Fruit fly (Drosophila melanogaster) whole organism, embryonic: ENCODE measurements around the gene Sld5.

Experiments used
- Adf1 ChIP-seq: fragments of 200-800 bp; sonication (Bioruptor generic); IDR thresholded peaks from 2 replicates; pipeline ENCODE4 v1.3.6; 2022; ENCODE audit warnings: missing biosample characterization, missing genetic modification characterization
- Asciz ChIP-seq: fragments of 200-800 bp; sonication (Bioruptor generic); optimal IDR thresholded peaks from 2 replicates; lab custom pipeline; 2017; ENCODE audit warnings: missing biosample characterization, mild to moderate bottlenecking, missing genetic modification characterization, missing genetic modification reagents
- Atf-2 ChIP-seq: fragments of 200-800 bp; sonication (Bioruptor generic); optimal IDR thresholded peaks from 2 replicates; lab custom pipeline; 2016; ENCODE audit warnings: missing biosample characterization, missing genetic modification characterization
- Bgb ChIP-seq: fragments of 200-800 bp; sonication (Bioruptor generic); IDR thresholded peaks from 2 replicates; pipeline ENCODE4 v1.3.6; 2022; ENCODE audit warnings: missing biosample characterization, missing genetic modification characterization; ENCODE audit not compliant: partially characterized antibody
- Bteb2 ChIP-seq: fragments of 200-800 bp; sonication (Bioruptor generic); optimal IDR thresholded peaks from 2 replicates; lab custom pipeline; 2016; ENCODE audit warnings: missing biosample characterization, missing genetic modification characterization
- CG10654 ChIP-seq: fragments of 200-800 bp; sonication (Bioruptor generic); optimal IDR thresholded peaks from 2 replicates; lab custom pipeline; 2016; ENCODE audit warnings: missing biosample characterization, missing genetic modification characterization
- CG10979 ChIP-seq: fragments of 200-800 bp; sonication (Bioruptor generic); optimal IDR thresholded peaks from 2 replicates; lab custom pipeline; 2018; ENCODE audit warnings: missing biosample characterization, mild to moderate bottlenecking, missing genetic modification characterization, moderate library complexity
- CG11398 ChIP-seq: fragments of 200-800 bp; sonication (Bioruptor generic); optimal IDR thresholded peaks from 2 replicates; lab custom pipeline; 2016; ENCODE audit warnings: missing biosample characterization, missing genetic modification characterization
- CG12155 ChIP-seq: fragments of 200-800 bp; sonication (Bioruptor generic); optimal IDR thresholded peaks from 3 replicates; lab custom pipeline; 2016; ENCODE audit warnings: missing biosample characterization, missing genetic modification characterization
- CG12299 ChIP-seq: fragments of 200-800 bp; sonication (Bioruptor generic); optimal IDR thresholded peaks from 2 replicates; lab custom pipeline; 2018; ENCODE audit warnings: missing biosample characterization, mild to moderate bottlenecking, missing genetic modification characterization
- CG13775 ChIP-seq: fragments of 200-800 bp; sonication (Bioruptor generic); optimal IDR thresholded peaks from 3 replicates; lab custom pipeline; 2017; ENCODE audit warnings: missing biosample characterization, mild to moderate bottlenecking, missing genetic modification characterization
- CG15269 ChIP-seq: fragments of 200-800 bp; sonication (Bioruptor generic); optimal IDR thresholded peaks from 2 replicates; lab custom pipeline; 2018; ENCODE audit warnings: missing biosample characterization, mild to moderate bottlenecking, missing genetic modification characterization, moderate library complexity
- CG17186 ChIP-seq: fragments of 200-800 bp; sonication (Bioruptor generic); optimal IDR thresholded peaks from 3 replicates; lab custom pipeline; 2017; ENCODE audit warnings: missing biosample characterization, missing genetic modification reagents, missing genetic modification characterization
- CG17829 ChIP-seq: fragments of 200-800 bp; optimal IDR thresholded peaks from 2 replicates; lab custom pipeline; 2019; ENCODE audit warnings: missing biosample characterization, mild to moderate bottlenecking, missing genetic modification characterization, moderate library complexity
- CG1792 ChIP-seq: fragments of 200-800 bp; sonication (Bioruptor generic); optimal IDR thresholded peaks from 2 replicates; lab custom pipeline; 2016; ENCODE audit warnings: missing biosample characterization, missing genetic modification characterization
- CG32767 ChIP-seq: fragments of 200-800 bp; sonication (Bioruptor generic); IDR thresholded peaks from 2 replicates; pipeline ENCODE4 v1.3.6; 2022; ENCODE audit warnings: missing biosample characterization, missing genetic modification characterization
- CG3995 ChIP-seq: fragments of 200-800 bp; sonication (Bioruptor generic); optimal IDR thresholded peaks from 3 replicates; lab custom pipeline; 2016; ENCODE audit warnings: missing biosample characterization, missing genetic modification characterization
- CG4282 ChIP-seq: fragments of 200-800 bp; sonication (Bioruptor generic); optimal IDR thresholded peaks from 2 replicates; lab custom pipeline; 2016; ENCODE audit warnings: missing biosample characterization, missing genetic modification characterization
- CG4360 ChIP-seq: fragments of 200-800 bp; sonication (Bioruptor generic); IDR thresholded peaks from 2 replicates; pipeline ENCODE4 v1.3.6; 2022; ENCODE audit warnings: missing biosample characterization, missing genetic modification characterization
- CG7357 ChIP-seq: fragments of 200-800 bp; sonication (Bioruptor generic); IDR thresholded peaks from 3 replicates; pipeline ENCODE4 v1.3.6; 2022; ENCODE audit warnings: missing biosample characterization, missing genetic modification characterization
- CG7372 ChIP-seq: fragments of 200-800 bp; sonication (Bioruptor generic); IDR thresholded peaks from 2 replicates; pipeline ENCODE4 v1.3.6; 2022; ENCODE audit warnings: missing biosample characterization, missing genetic modification characterization
- CG7928 ChIP-seq: fragments of 200-800 bp; sonication (Bioruptor generic); optimal IDR thresholded peaks from 2 replicates; lab custom pipeline; 2017; ENCODE audit warnings: missing biosample characterization, mild to moderate bottlenecking, missing genetic modification characterization
- CG7987 ChIP-seq: fragments of 200-800 bp; sonication (Bioruptor generic); optimal IDR thresholded peaks from 2 replicates; lab custom pipeline; 2018; ENCODE audit warnings: missing biosample characterization, mild to moderate bottlenecking, missing genetic modification characterization, moderate library complexity
- CG8924 ChIP-seq: fragments of 200-800 bp; optimal IDR thresholded peaks from 3 replicates; lab custom pipeline; 2019; ENCODE audit warnings: missing biosample characterization, mild to moderate bottlenecking, missing genetic modification characterization, moderate library complexity
- CG9817 ChIP-seq: fragments of 200-800 bp; sonication (Bioruptor generic); optimal IDR thresholded peaks from 2 replicates; lab custom pipeline; 2018; ENCODE audit warnings: missing biosample characterization, mild to moderate bottlenecking, missing genetic modification characterization, moderate library complexity
- D ChIP-seq, 2 experiments: fragments of 200-800 bp in 1 of 2; fragments of >200 bp in 1 of 2; sonication (Bioruptor generic) in 1 of 2; optimal IDR thresholded peaks; 2 replicates in 1 of 2; 3 replicates in 1 of 2; lab custom pipeline; 2017; ENCODE audit warnings: mild to moderate bottlenecking in 1 of 2, missing biosample characterization in 1 of 2, missing genetic modification characterization in 1 of 2, missing genetic modification reagents in 1 of 2
- Dref ChIP-seq: fragments of 200-800 bp; sonication (Bioruptor generic); IDR thresholded peaks from 2 replicates; pipeline ENCODE4 v1.3.6; 2022; ENCODE audit warnings: missing biosample characterization, missing genetic modification characterization
- Ets65A ChIP-seq: fragments of 200-800 bp; sonication (Bioruptor generic); peaks from one replicate; lab custom pipeline; 2016; ENCODE audit warnings: missing biosample characterization, missing genetic modification characterization
- Fer3 ChIP-seq: fragments of 200-800 bp; sonication (Bioruptor generic); optimal IDR thresholded peaks from 2 replicates; lab custom pipeline; 2018; ENCODE audit warnings: missing biosample characterization, mild to moderate bottlenecking, missing genetic modification characterization, moderate library complexity
- HmgD ChIP-seq: fragments of 200-800 bp; sonication (Bioruptor generic); optimal IDR thresholded peaks from 3 replicates; lab custom pipeline; 2016; ENCODE audit warnings: missing biosample characterization, missing genetic modification characterization
- Hr78 ChIP-seq, 2 experiments: fragments of 200-800 bp in 1 of 2; fragments of >200 bp in 1 of 2; sonication (Bioruptor generic) in 1 of 2; optimal IDR thresholded peaks; 2 replicates each; lab custom pipeline; 2017 to 2019; ENCODE audit warnings: missing biosample characterization in 2 of 2, missing genetic modification characterization in 2 of 2, mild to moderate bottlenecking in 1 of 2, moderate library complexity in 1 of 2
- MESR4 ChIP-seq: fragments of 200-800 bp; sonication (Bioruptor generic); optimal IDR thresholded peaks from 2 replicates; lab custom pipeline; 2018; ENCODE audit warnings: missing biosample characterization, mild to moderate bottlenecking, missing genetic modification characterization, moderate library complexity
- Meics ChIP-seq: fragments of 200-800 bp; sonication (Bioruptor generic); optimal IDR thresholded peaks from 2 replicates; lab custom pipeline; 2017; ENCODE audit warnings: missing biosample characterization, mild to moderate bottlenecking, missing genetic modification characterization
- Mrtf ChIP-seq: fragments of 200-800 bp; sonication (Bioruptor generic); IDR thresholded peaks from 3 replicates; pipeline ENCODE4 v1.3.6; 2022; ENCODE audit warnings: missing biosample characterization, missing genetic modification characterization
- NC2α ChIP-seq: fragments of 200-800 bp; sonication (Bioruptor generic); optimal IDR thresholded peaks from 2 replicates; lab custom pipeline; 2016; ENCODE audit warnings: missing biosample characterization, missing genetic modification characterization
- Opbp ChIP-seq: fragments of 200-800 bp; sonication (Bioruptor generic); IDR thresholded peaks from 3 replicates; pipeline ENCODE4 v1.3.6; 2022; ENCODE audit warnings: missing biosample characterization, missing genetic modification characterization; ENCODE audit not compliant: partially characterized antibody
- Rfx ChIP-seq: fragments of 200-800 bp; sonication (Bioruptor generic); IDR thresholded peaks from 2 replicates; pipeline ENCODE4 v1.3.6; 2022; ENCODE audit warnings: missing biosample characterization, missing genetic modification characterization
- Sin3A ChIP-seq: fragments of >200 bp; optimal IDR thresholded peaks from 2 replicates; lab custom pipeline; 2018
- Six4 ChIP-seq: fragments of 200-800 bp; sonication (Bioruptor generic); optimal IDR thresholded peaks from 2 replicates; lab custom pipeline; 2016; ENCODE audit warnings: missing biosample characterization, missing genetic modification characterization
- ato ChIP-seq: fragments of 200-800 bp; sonication (Bioruptor generic); IDR thresholded peaks from 2 replicates; pipeline ENCODE4 v1.3.6; 2022; ENCODE audit warnings: missing biosample characterization, missing genetic modification characterization; ENCODE audit not compliant: partially characterized antibody
- bcd ChIP-seq: fragments of 200-800 bp; sonication (Bioruptor generic); optimal IDR thresholded peaks from 2 replicates; lab custom pipeline; 2017; ENCODE audit warnings: missing biosample characterization, mild to moderate bottlenecking, missing genetic modification characterization
- gcm ChIP-seq: fragments of 200-800 bp; sonication (Bioruptor generic); optimal IDR thresholded peaks from 2 replicates; lab custom pipeline; 2019; ENCODE audit warnings: missing biosample characterization, mild to moderate bottlenecking, missing genetic modification characterization, moderate library complexity
- gem ChIP-seq: fragments of 200-800 bp; sonication (Bioruptor generic); optimal IDR thresholded peaks from 2 replicates; lab custom pipeline; 2019; ENCODE audit warnings: missing biosample characterization, mild to moderate bottlenecking, missing genetic modification characterization, moderate library complexity
- jumu ChIP-seq: fragments of 200-800 bp; sonication (Bioruptor generic); optimal IDR thresholded peaks from 3 replicates; lab custom pipeline; 2016; ENCODE audit warnings: missing biosample characterization, missing genetic modification characterization
- klu ChIP-seq: fragments of 200-800 bp; sonication (Bioruptor generic); IDR thresholded peaks from 2 replicates; pipeline ENCODE4 v1.3.6; 2022; ENCODE audit warnings: missing biosample characterization, missing genetic modification characterization
- pfk ChIP-seq: fragments of 200-800 bp; sonication (Bioruptor generic); optimal IDR thresholded peaks from 2 replicates; lab custom pipeline; 2018; ENCODE audit warnings: missing biosample characterization, mild to moderate bottlenecking, missing genetic modification characterization, moderate library complexity
- pnt ChIP-seq: fragments of 200-800 bp; sonication (Bioruptor generic); optimal IDR thresholded peaks from 3 replicates; lab custom pipeline; 2016; ENCODE audit warnings: missing biosample characterization, missing genetic modification characterization
- pros ChIP-seq: fragments of 200-800 bp; sonication (Bioruptor generic); optimal IDR thresholded peaks from 3 replicates; lab custom pipeline; 2019; ENCODE audit warnings: missing biosample characterization, mild to moderate bottlenecking, missing genetic modification characterization, moderate library complexity
- tio ChIP-seq: fragments of 200-800 bp; sonication (Bioruptor generic); optimal IDR thresholded peaks from 2 replicates; lab custom pipeline; 2017; ENCODE audit warnings: missing biosample characterization, missing genetic modification characterization, inconsistent platforms

Gene Sld5

dm6 chr3R:26008892-26009539 is 47.3 kb downstream of the Sld5 start:
- TF ChIP-seq D (optimal IDR thresholded peaks at IDR 0.05; lab: Kevin White, UChicago) (no peak), D (GFP tag; optimal IDR thresholded peaks at IDR 0.05; lab: Kevin White, UChicago) (peak; percentile 88), CG7357 (GFP tag; lab: Robert Waterston, UW) (peak; percentile 74; the same call in 2 of the 3 replicates), CG8924 (peak; percentile 93), Bgb (no peak), CG4360 (GFP tag; lab: Robert Waterston, UW) (peak; percentile 66), ato (GFP tag; lab: Robert Waterston, UW) (no peak), Dref (GFP tag; lab: Robert Waterston, UW) (no peak), MESR4 (GFP tag; lab: Kevin White, UChicago) (peak; percentile 36), HmgD (GFP tag; lab: Kevin White, UChicago) (no peak), CG17186 (GFP tag; lab: Kevin White, UChicago) (peak; percentile 42), Bteb2 (GFP tag; lab: Kevin White, UChicago) (peak; percentile 76), Opbp (GFP tag; lab: Robert Waterston, UW) (no peak), CG9817 (tag; lab: Kevin White, UChicago) (peak; percentile 78), Rfx (GFP tag; lab: Robert Waterston, UW) (peak; percentile 90), CG32767 (GFP tag; lab: Robert Waterston, UW) (peak; percentile 83), pros (GFP tag; lab: Kevin White, UChicago) (no peak), Meics (GFP tag; lab: Kevin White, UChicago) (peak; percentile 82), tio (GFP tag; lab: Kevin White, UChicago) (peak; percentile 77), Ets65A (GFP tag; lab: Kevin White, UChicago) (peak; percentile 97), Sin3A (lab: Kevin White, UChicago) (no peak), CG15269 (tag; lab: Kevin White, UChicago) (peak; percentile 88), CG7928 (GFP tag; lab: Kevin White, UChicago) (peak; percentile 6), CG11398 (peak; percentile 84), CG3995 (GFP tag; lab: Kevin White, UChicago) (peak; percentile 29), pfk (GFP tag; lab: Kevin White, UChicago) (no peak), NC2α (peak; percentile 50), CG10979 (tag; lab: Kevin White, UChicago) (peak; percentile 91), Hr78 (GFP tag; optimal IDR thresholded peaks at IDR 0.05; lab: Kevin White, UChicago) (peak in 1 of 2 experiments; percentile 75), CG17829 (tag; lab: Kevin White, UChicago) (peak; percentile 93), Fer3 (peak; percentile 85), CG12155 (GFP tag; lab: Kevin White, UChicago) (peak; percentile 79), CG1792 (GFP tag; lab: Kevin White, UChicago) (peak; percentile 70), CG12299 (tag; lab: Kevin White, UChicago) (peak; percentile 74), CG4282 (peak; percentile 13), Atf-2 (GFP tag; lab: Kevin White, UChicago) (peak; percentile 81), CG7987 (GFP tag; lab: Kevin White, UChicago) (peak; percentile 41), Asciz (GFP tag; lab: Kevin White, UChicago) (peak; percentile 88), CG13775 (GFP tag; lab: Kevin White, UChicago) (peak; percentile 80), jumu (GFP tag; lab: Kevin White, UChicago) (peak; percentile 85), gcm (GFP tag; lab: Kevin White, UChicago) (peak; percentile 83), Mrtf (GFP tag; lab: Robert Waterston, UW) (peak; percentile 86), pnt (GFP tag; lab: Kevin White, UChicago) (peak; percentile 79), CG10654 (GFP tag; lab: Kevin White, UChicago) (peak; percentile 80), bcd (peak; percentile 88), klu (GFP tag; lab: Robert Waterston, UW) (peak; percentile 83), Adf1 (GFP tag; lab: Robert Waterston, UW) (no peak), gem (tag; lab: Kevin White, UChicago) (peak; percentile 94), Six4 (GFP tag; lab: Kevin White, UChicago) (peak; percentile 82), CG7372 (peak; percentile 82)
